Fruit fly (Drosophila melanogaster) whole organism, embryonic: ENCODE measurements around the gene mldr.
A peak's percentile ranks its signal among the peaks of the same experiment; 100 is the strongest.

Experiments
- Abd-B ChIP-seq: fragments of 200-800 bp; sonication (Bioruptor generic); optimal IDR thresholded peaks from 2 replicates; lab custom pipeline; 2018; ENCODE audit warnings: missing biosample characterization, mild to moderate bottlenecking, missing genetic modification characterization, moderate library complexity
- Ada2b ChIP-seq: fragments of 200-800 bp; sonication (Bioruptor generic); IDR thresholded peaks from 2 replicates; pipeline ENCODE4 v1.3.6; 2022; ENCODE audit warnings: missing biosample characterization, missing genetic modification characterization
- Adf1 ChIP-seq: fragments of 200-800 bp; sonication (Bioruptor generic); IDR thresholded peaks from 2 replicates; pipeline ENCODE4 v1.3.6; 2022; ENCODE audit warnings: missing biosample characterization, missing genetic modification characterization
- Bgb ChIP-seq: fragments of 200-800 bp; sonication (Bioruptor generic); IDR thresholded peaks from 2 replicates; pipeline ENCODE4 v1.3.6; 2022; ENCODE audit warnings: missing biosample characterization, missing genetic modification characterization; ENCODE audit not compliant: partially characterized antibody
- CG11504 ChIP-seq: fragments of 200-800 bp; sonication (Bioruptor generic); optimal IDR thresholded peaks from 3 replicates; lab custom pipeline; 2019; ENCODE audit warnings: missing biosample characterization, mild to moderate bottlenecking, missing genetic modification characterization, moderate library complexity
- CG15269 ChIP-seq: fragments of 200-800 bp; sonication (Bioruptor generic); optimal IDR thresholded peaks from 2 replicates; lab custom pipeline; 2018; ENCODE audit warnings: missing biosample characterization, mild to moderate bottlenecking, missing genetic modification characterization, moderate library complexity
- CG1603 ChIP-seq: fragments of 200-800 bp; sonication (Bioruptor generic); optimal IDR thresholded peaks from 2 replicates; lab custom pipeline; 2019; ENCODE audit warnings: missing biosample characterization, mild to moderate bottlenecking, missing genetic modification characterization, moderate library complexity
- CG17802 ChIP-seq: fragments of 200-800 bp; sonication (Bioruptor generic); optimal IDR thresholded peaks from 2 replicates; lab custom pipeline; 2018; ENCODE audit warnings: missing biosample characterization, mild to moderate bottlenecking, missing genetic modification characterization, moderate library complexity
- CG18599 ChIP-seq: fragments of 200-800 bp; sonication (Bioruptor generic); optimal IDR thresholded peaks from 3 replicates; lab custom pipeline; 2017; ENCODE audit warnings: missing biosample characterization, missing genetic modification characterization, mild to moderate bottlenecking, moderate library complexity, missing genetic modification reagents
- CG18619 ChIP-seq: fragments of 200-800 bp; sonication (Bioruptor generic); optimal IDR thresholded peaks from 3 replicates; lab custom pipeline; 2017; ENCODE audit warnings: missing biosample characterization, mild to moderate bottlenecking, missing genetic modification characterization
- CG2120 ChIP-seq: fragments of 200-800 bp; sonication (Bioruptor generic); optimal IDR thresholded peaks from 3 replicates; lab custom pipeline; 2016; ENCODE audit warnings: missing biosample characterization, missing genetic modification characterization
- CG2712 ChIP-seq: fragments of 200-800 bp; optimal IDR thresholded peaks from 3 replicates; lab custom pipeline; 2019; ENCODE audit warnings: missing biosample characterization, mild to moderate bottlenecking, missing genetic modification characterization, moderate library complexity
- CG30403 ChIP-seq: fragments of 200-800 bp; sonication (Bioruptor generic); optimal IDR thresholded peaks from 3 replicates; lab custom pipeline; 2016; ENCODE audit warnings: missing biosample characterization, missing genetic modification characterization
- CG3838 ChIP-seq: fragments of 200-800 bp; sonication (Bioruptor generic); optimal IDR thresholded peaks from 3 replicates; lab custom pipeline; 2016; ENCODE audit warnings: missing biosample characterization, missing genetic modification characterization
- CG5180 ChIP-seq: fragments of 200-800 bp; sonication (Bioruptor generic); optimal IDR thresholded peaks from 3 replicates; lab custom pipeline; 2017; ENCODE audit warnings: missing biosample characterization, missing genetic modification characterization, mild to moderate bottlenecking, moderate library complexity, missing genetic modification reagents
- CG5953 ChIP-seq: fragments of 200-800 bp; sonication (Bioruptor generic); IDR thresholded peaks from 2 replicates; pipeline ENCODE4 v1.3.6; 2022; ENCODE audit warnings: missing biosample characterization, missing genetic modification characterization
- CG6689 ChIP-seq: fragments of 200-800 bp; sonication (Bioruptor generic); IDR thresholded peaks from 2 replicates; pipeline ENCODE4 v1.3.6; 2022; ENCODE audit warnings: missing biosample characterization, missing genetic modification characterization
- CG6813 ChIP-seq: fragments of 200-800 bp; sonication (Bioruptor generic); optimal IDR thresholded peaks from 2 replicates; lab custom pipeline; 2017; ENCODE audit warnings: missing biosample characterization, missing genetic modification characterization, mild to moderate bottlenecking, moderate library complexity, missing genetic modification reagents
- CG8089 ChIP-seq: fragments of 200-800 bp; sonication (Bioruptor generic); optimal IDR thresholded peaks from 3 replicates; lab custom pipeline; 2016; ENCODE audit warnings: missing biosample characterization, missing genetic modification characterization
- CG8388 ChIP-seq: fragments of 200-800 bp; sonication (Bioruptor generic); optimal IDR thresholded peaks from 2 replicates; lab custom pipeline; 2019; ENCODE audit warnings: missing biosample characterization, mild to moderate bottlenecking, missing genetic modification characterization, moderate library complexity
- CG9932 ChIP-seq: fragments of 200-800 bp; sonication (Bioruptor generic); IDR thresholded peaks from 2 replicates; pipeline ENCODE4 v1.3.6; 2022; ENCODE audit warnings: missing biosample characterization, missing genetic modification characterization
- Dip3 ChIP-seq: fragments of 200-800 bp; sonication (Bioruptor generic); optimal IDR thresholded peaks from 3 replicates; lab custom pipeline; 2016; ENCODE audit warnings: missing biosample characterization, missing genetic modification characterization
- Dp ChIP-seq: fragments of 200-800 bp; sonication (Bioruptor generic); optimal IDR thresholded peaks from 2 replicates; lab custom pipeline; 2018; ENCODE audit warnings: missing biosample characterization, mild to moderate bottlenecking, missing genetic modification characterization, moderate library complexity
- Dref ChIP-seq: fragments of 200-800 bp; sonication (Bioruptor generic); IDR thresholded peaks from 2 replicates; pipeline ENCODE4 v1.3.6; 2022; ENCODE audit warnings: missing biosample characterization, missing genetic modification characterization
- Fer1 ChIP-seq: fragments of 200-800 bp; sonication (Bioruptor generic); optimal IDR thresholded peaks from 2 replicates; lab custom pipeline; 2017; ENCODE audit warnings: missing biosample characterization, mild to moderate bottlenecking, missing genetic modification characterization
- Fer2 ChIP-seq: fragments of 200-800 bp; sonication (Bioruptor generic); optimal IDR thresholded peaks from 2 replicates; lab custom pipeline; 2018; ENCODE audit warnings: missing biosample characterization, mild to moderate bottlenecking, missing genetic modification characterization, moderate library complexity
- Hr39 ChIP-seq: fragments of >200 bp; optimal IDR thresholded peaks from 2 replicates; lab custom pipeline; 2017
- Ptx1 ChIP-seq: fragments of 200-800 bp; sonication (Bioruptor generic); IDR thresholded peaks from 2 replicates; pipeline ENCODE4 v1.3.6; 2022; ENCODE audit warnings: missing biosample characterization, missing genetic modification characterization
- Rfx ChIP-seq: fragments of 200-800 bp; sonication (Bioruptor generic); IDR thresholded peaks from 2 replicates; pipeline ENCODE4 v1.3.6; 2022; ENCODE audit warnings: missing biosample characterization, missing genetic modification characterization
- abd-A ChIP-seq: fragments of 200-800 bp; sonication (Bioruptor generic); optimal IDR thresholded peaks from 3 replicates; lab custom pipeline; 2019; ENCODE audit warnings: missing biosample characterization, mild to moderate bottlenecking, missing genetic modification characterization, moderate library complexity
- ap ChIP-seq: fragments of 200-800 bp; sonication (Bioruptor generic); IDR thresholded peaks from 2 replicates; pipeline ENCODE4 v1.3.6; 2022; ENCODE audit warnings: missing biosample characterization, missing genetic modification characterization
- bcd ChIP-seq: fragments of 200-800 bp; sonication (Bioruptor generic); optimal IDR thresholded peaks from 2 replicates; lab custom pipeline; 2017; ENCODE audit warnings: missing biosample characterization, mild to moderate bottlenecking, missing genetic modification characterization
- bsh ChIP-seq, 2 experiments: fragments of 200-800 bp; sonication (Bioruptor generic); optimal IDR thresholded peaks; 2 replicates each; lab custom pipeline; 2017 to 2018; ENCODE audit warnings: mild to moderate bottlenecking in 2 of 2, missing biosample characterization in 2 of 2, missing genetic modification characterization in 2 of 2, moderate library complexity in 1 of 2
- cad ChIP-seq: fragments of >200 bp; optimal IDR thresholded peaks from 2 replicates; lab custom pipeline; 2017; ENCODE audit warnings: missing biosample characterization, missing genetic modification characterization
- chm ChIP-seq: fragments of 200-800 bp; sonication (Bioruptor generic); IDR thresholded peaks from 2 replicates; pipeline ENCODE4 v1.3.6; 2022; ENCODE audit warnings: missing biosample characterization, missing genetic modification characterization
- dpn ChIP-seq, 2 experiments: fragments of 200-800 bp; sonication (Bioruptor generic); optimal IDR thresholded peaks; 3 replicates each; lab custom pipeline; 2016; ENCODE audit warnings: missing biosample characterization in 2 of 2, missing genetic modification characterization in 2 of 2
- fd96Cb ChIP-seq: fragments of 200-800 bp; sonication (Bioruptor generic); optimal IDR thresholded peaks from 2 replicates; lab custom pipeline; 2018; ENCODE audit warnings: missing biosample characterization, mild to moderate bottlenecking, missing genetic modification characterization, moderate library complexity
- gem ChIP-seq: fragments of 200-800 bp; sonication (Bioruptor generic); optimal IDR thresholded peaks from 2 replicates; lab custom pipeline; 2019; ENCODE audit warnings: missing biosample characterization, mild to moderate bottlenecking, missing genetic modification characterization, moderate library complexity
- ind ChIP-seq: fragments of 200-800 bp; sonication (Bioruptor generic); optimal IDR thresholded peaks from 3 replicates; lab custom pipeline; 2016; ENCODE audit warnings: missing biosample characterization, missing genetic modification characterization
- ken ChIP-seq: fragments of 200-800 bp; sonication (Bioruptor generic); IDR thresholded peaks from 3 replicates; pipeline ENCODE4 v1.3.6; 2022; ENCODE audit warnings: missing biosample characterization, missing genetic modification characterization
- lbe ChIP-seq: fragments of 200-800 bp; sonication (Bioruptor generic); optimal IDR thresholded peaks from 2 replicates; lab custom pipeline; 2016; ENCODE audit warnings: missing biosample characterization, mild to moderate bottlenecking, missing genetic modification characterization
- lmd ChIP-seq: fragments of 200-800 bp; sonication (Bioruptor generic); IDR thresholded peaks from 2 replicates; pipeline ENCODE4 v1.3.6; 2022; ENCODE audit warnings: missing biosample characterization, missing genetic modification characterization
- luna ChIP-seq: fragments of 200-800 bp; sonication (Bioruptor generic); optimal IDR thresholded peaks from 2 replicates; lab custom pipeline; 2016; ENCODE audit warnings: missing biosample characterization, missing genetic modification characterization
- nmo ChIP-seq: fragments of 200-800 bp; sonication (Bioruptor generic); optimal IDR thresholded peaks from 2 replicates; lab custom pipeline; 2018; ENCODE audit warnings: missing biosample characterization, mild to moderate bottlenecking, missing genetic modification characterization, moderate library complexity
- nom ChIP-seq: fragments of 200-800 bp; sonication (Bioruptor generic); optimal IDR thresholded peaks from 2 replicates; lab custom pipeline; 2017; ENCODE audit warnings: missing biosample characterization, missing genetic modification characterization, mild to moderate bottlenecking, moderate library complexity, missing genetic modification reagents
- ranshi ChIP-seq: fragments of 200-800 bp; sonication (Bioruptor generic); IDR thresholded peaks from 2 replicates; pipeline ENCODE4 v1.3.6; 2022; ENCODE audit warnings: missing biosample characterization, missing genetic modification characterization
- sc ChIP-seq, 3 experiments: fragments of >200 bp in 2 of 3; fragments of 200-800 bp in 1 of 3; sonication (Bioruptor generic) in 1 of 3; optimal IDR thresholded peaks; 2 replicates in 2 of 3; 3 replicates in 1 of 3; lab custom pipeline; 2017; ENCODE audit warnings: mild to moderate bottlenecking in 1 of 3, missing biosample characterization in 1 of 3, missing genetic modification characterization in 1 of 3, missing genetic modification reagents in 1 of 3
- sens ChIP-seq: fragments of 200-800 bp; sonication (Bioruptor generic); peaks from one replicate; lab custom pipeline; 2016; ENCODE audit warnings: missing biosample characterization, missing genetic modification characterization
- ttk ChIP-seq: fragments of 200-800 bp; sonication (Bioruptor generic); IDR thresholded peaks from 2 replicates; pipeline ENCODE4 v2.1.2; 2022; ENCODE audit warnings: missing biosample characterization, missing genetic modification characterization

The mldr gene

dm6 chrX:6310408-6310807 lies 19.3 kb downstream of the mldr start (continued):
- TF ChIP-seq Dip3 (GFP tag; lab: Kevin White, UChicago) (no peak), ttk (0 out of 2 replicates have a peak, but pooled peaks have one; percentile 12), luna (GFP tag; lab: Kevin White, UChicago) (no peak), CG9932 (no peak), CG5180 (no peak), Fer2 (no peak), CG8388 (GFP tag; lab: Kevin White, UChicago) (no peak), Bgb (GFP tag; lab: Robert Waterston, UW) (no peak)

- no peak for TF ChIP-seq Hr39 (lab: Kevin White, UChicago)
- TF ChIP-seq CG6689 = peak; percentile 27; the same call in 1 of the 2 replicates
- TF ChIP-seq lbe = no peak
- no peak for TF ChIP-seq CG18619
- TF ChIP-seq Dp (GFP tag; lab: Kevin White, UChicago) = no peak
- TF ChIP-seq CG1603 (tag; lab: Kevin White, UChicago) = peak; percentile 3
- TF ChIP-seq Adf1 = peak; percentile 23; the same call in 1 of the 2 replicates
- TF ChIP-seq CG8089 = no peak
- no peak for TF ChIP-seq CG3838 (GFP tag; lab: Kevin White, UChicago)
- TF ChIP-seq CG2120 (GFP tag; lab: Kevin White, UChicago) = peak; percentile 35
- TF ChIP-seq CG2712 (tag; lab: Kevin White, UChicago) = peak; percentile 9
- TF ChIP-seq Abd-B = peak; percentile 17
- TF ChIP-seq CG5953 (GFP tag; lab: Robert Waterston, UW) = no peak
- peak; percentile 42 for TF ChIP-seq CG11504 (tag; lab: Kevin White, UChicago)
- peak; percentile 36 for TF ChIP-seq nmo (GFP tag; lab: Kevin White, UChicago)
- peak; percentile 28; the same call in 1 of the 2 replicates for TF ChIP-seq lmd (GFP tag; lab: Robert Waterston, UW)
- peak; percentile 22 for TF ChIP-seq fd96Cb
- TF ChIP-seq bsh (GFP tag; optimal IDR thresholded peaks at IDR 0.05; lab: Kevin White, UChicago) = peak in 1 of 2 experiments; percentile 29
- peak; percentile 61 for TF ChIP-seq CG18599 (GFP tag; lab: Kevin White, UChicago)
- TF ChIP-seq sens = peak; percentile 71
- no peak for TF ChIP-seq chm (GFP tag; lab: Robert Waterston, UW)
- no peak for TF ChIP-seq dpn (GFP tag; optimal IDR thresholded peaks at IDR 0.05; lab: Kevin White, UChicago)
- TF ChIP-seq CG17802 = no peak
- TF ChIP-seq ranshi (GFP tag; lab: Robert Waterston, UW) = 0 out of 2 replicates have a peak, but pooled peaks have one; percentile 27
- TF ChIP-seq bcd (GFP tag; lab: Kevin White, UChicago) = peak; percentile 5
- no peak for TF ChIP-seq nom (GFP tag; lab: Kevin White, UChicago)
- peak; percentile 44; the same call in 1 of the 2 replicates for TF ChIP-seq Ptx1
- peak; percentile 15 for TF ChIP-seq CG30403
- 0 out of 2 replicates have a peak, but pooled peaks have one; percentile 23 for TF ChIP-seq Ada2b (GFP tag; lab: Robert Waterston, UW)
- peak; percentile 8 for TF ChIP-seq CG15269 (tag; lab: Kevin White, UChicago)
- no peak for TF ChIP-seq cad (GFP tag; lab: Kevin White, UChicago)
- TF ChIP-seq ken = no peak
- TF ChIP-seq Fer1 (GFP tag; lab: Kevin White, UChicago) = peak; percentile 16
- TF ChIP-seq CG6813 = no peak
- TF ChIP-seq ind (GFP tag; lab: Kevin White, UChicago) = peak; percentile 22
- peak; percentile 53 for TF ChIP-seq Rfx
- peak; percentile 40 for TF ChIP-seq gem
- TF ChIP-seq abd-A (tag; lab: Kevin White, UChicago) = peak; percentile 51
- TF ChIP-seq ap (GFP tag; lab: Robert Waterston, UW) = no peak
- no peak for TF ChIP-seq Dref (GFP tag; lab: Robert Waterston, UW)
- TF ChIP-seq sc (optimal IDR thresholded peaks at IDR 0.05; lab: Kevin White, UChicago) = no peak
- TF ChIP-seq sc (GFP tag; optimal IDR thresholded peaks at IDR 0.05; lab: Kevin White, UChicago) = no peak
These were observed 20.4 kb downstream of the mldr start for dm6 chrX:6311516-6311915.
